Worm (Caenorhabditis elegans): ENCODE results near the gene F42C5.5.
A peak's percentile ranks its signal among the peaks of the same experiment; 100 is the strongest.

The F42C5.5 gene

ce11 chrIV:7316613-7317153 is 22.7 kb upstream of the F42C5.5 start, which contains the start of gene F42C5.9:
Gene F42C5.9 (minus strand): TSS chrIV:7317103.
- TF ChIP-seq ceh-83 (GFP tag; optimal IDR thresholded peaks at IDR 0.05) (no peak), ceh-43 (GFP tag; optimal IDR thresholded peaks at IDR 0.05) (no peak), zip-8 (tag; optimal IDR thresholded peaks at IDR 0.05) (no peak), blmp-1 (tag; optimal IDR thresholded peaks at IDR 0.05) (no peak), tbx-8 (GFP tag; optimal IDR thresholded peaks at IDR 0.05) (no peak), snpc-4 (tag; optimal IDR thresholded peaks at IDR 0.05) (no peak), elt-3 (tag; optimal IDR thresholded peaks at IDR 0.05) (no peak)

- TF ChIP-seq hlh-1 (tag; optimal IDR thresholded peaks at IDR 0.05) (peak; percentile 59), pha-4 (tag; optimal IDR thresholded peaks at IDR 0.05) (peak; percentile 49), nhr-237 (tag; optimal IDR thresholded peaks at IDR 0.05) (peak; percentile 32), sptf-1 (tag; optimal IDR thresholded peaks at IDR 0.05) (peak; percentile 14), lin-13 (tag; optimal IDR thresholded peaks at IDR 0.05) (peak; percentile 33), tbx-8 (GFP tag; optimal IDR thresholded peaks at IDR 0.05) (no peak), ces-1 (GFP tag; optimal IDR thresholded peaks at IDR 0.05) (peak; percentile 9), lsy-2 (tag; optimal IDR thresholded peaks at IDR 0.05) (peak; percentile 50), mep-1 (tag; optimal IDR thresholded peaks at IDR 0.05) (peak; percentile 76), snpc-4 (tag; optimal IDR thresholded peaks at IDR 0.05) (no peak)
Measured at ce11 chrIV:7313962-7314361, 19.9 kb upstream of the F42C5.5 start.

ce11 chrIV:7313397-7313910 is 19.4 kb upstream of the F42C5.5 start, which contains the start of gene rps-8:
Gene rps-8 (minus strand): TSS chrIV:7313860.
- TF ChIP-seq ceh-39 (tag; optimal IDR thresholded peaks at IDR 0.05) (no peak), unc-62 (GFP tag; optimal IDR thresholded peaks at IDR 0.05) (no peak), ceh-83 (GFP tag; optimal IDR thresholded peaks at IDR 0.05) (no peak), blmp-1 (tag; optimal IDR thresholded peaks at IDR 0.05) (no peak), unc-120 (tag; optimal IDR thresholded peaks at IDR 0.05; ENCODE audit: poor library complexity, severe bottlenecking) (no peak), nhr-28 (tag; optimal IDR thresholded peaks at IDR 0.05) (no peak), bed-3 (GFP tag; optimal IDR thresholded peaks at IDR 0.05) (no peak), tbx-8 (GFP tag; optimal IDR thresholded peaks at IDR 0.05) (no peak), ham-2 (GFP tag; optimal IDR thresholded peaks at IDR 0.05) (no peak), snpc-4 (tag; optimal IDR thresholded peaks at IDR 0.05) (no peak), nhr-12 (tag; optimal IDR thresholded peaks at IDR 0.05) (no peak), mls-2 (tag; optimal IDR thresholded peaks at IDR 0.05) (no peak), zip-8 (tag; optimal IDR thresholded peaks at IDR 0.05) (no peak), nhr-2 (tag; optimal IDR thresholded peaks at IDR 0.05) (no peak), elt-1 (tag; optimal IDR thresholded peaks at IDR 0.05; ENCODE audit: borderline replicate concordance, insufficient read depth) (no peak), ces-1 (GFP tag; optimal IDR thresholded peaks at IDR 0.05) (no peak), mab-5 (tag; optimal IDR thresholded peaks at IDR 0.05) (no peak), lin-32 (GFP tag; optimal IDR thresholded peaks at IDR 0.05) (no peak), hlh-1 (tag; optimal IDR thresholded peaks at IDR 0.05) (no peak), lsy-2 (tag; optimal IDR thresholded peaks at IDR 0.05) (no peak)

- TF ChIP-seq bed-3 (GFP tag; optimal IDR thresholded peaks at IDR 0.05): no peak
- no peak for TF ChIP-seq nhr-28 (tag; optimal IDR thresholded peaks at IDR 0.05)
- TF ChIP-seq cnd-1 (tag; optimal IDR thresholded peaks at IDR 0.05): no peak
- TF ChIP-seq unc-62 (GFP tag; optimal IDR thresholded peaks at IDR 0.05): no peak
- TF ChIP-seq nhr-12 (tag; optimal IDR thresholded peaks at IDR 0.05): no peak
- no peak for TF ChIP-seq unc-39 (tag; optimal IDR thresholded peaks at IDR 0.05)
- TF ChIP-seq mep-1 (tag; optimal IDR thresholded peaks at IDR 0.05): no peak
- TF ChIP-seq elt-3 (tag; optimal IDR thresholded peaks at IDR 0.05): no peak
- TF ChIP-seq nhr-2 (tag; optimal IDR thresholded peaks at IDR 0.05): no peak
- TF ChIP-seq drap-1 (GFP tag; optimal IDR thresholded peaks at IDR 0.05): no peak
- no peak for TF ChIP-seq hlh-1 (tag; optimal IDR thresholded peaks at IDR 0.05)
- TF ChIP-seq snpc-4 (tag; optimal IDR thresholded peaks at IDR 0.05): no peak
- TF ChIP-seq tbx-8 (GFP tag; optimal IDR thresholded peaks at IDR 0.05): no peak
- TF ChIP-seq lin-32 (GFP tag; optimal IDR thresholded peaks at IDR 0.05): no peak
- TF ChIP-seq mab-5 (tag; optimal IDR thresholded peaks at IDR 0.05): no peak
Measured at ce11 chrIV:7312620-7313194, 18.7 kb upstream of the F42C5.5 start.

- no peak for TF ChIP-seq sptf-1 (tag; optimal IDR thresholded peaks at IDR 0.05)
- TF ChIP-seq ces-1 (GFP tag; optimal IDR thresholded peaks at IDR 0.05): no peak
- no peak for TF ChIP-seq tbx-8 (GFP tag; optimal IDR thresholded peaks at IDR 0.05)
- no peak for TF ChIP-seq bed-3 (GFP tag; optimal IDR thresholded peaks at IDR 0.05)
- no peak for TF ChIP-seq unc-39 (tag; optimal IDR thresholded peaks at IDR 0.05)
- no peak for TF ChIP-seq lin-32 (GFP tag; optimal IDR thresholded peaks at IDR 0.05)
- no peak for TF ChIP-seq drap-1 (GFP tag; optimal IDR thresholded peaks at IDR 0.05)
- no peak for TF ChIP-seq ztf-11 (tag; optimal IDR thresholded peaks at IDR 0.05)
- no peak for TF ChIP-seq mab-5 (tag; optimal IDR thresholded peaks at IDR 0.05)
- no peak for TF ChIP-seq ham-2 (GFP tag; optimal IDR thresholded peaks at IDR 0.05)
- no peak for TF ChIP-seq mep-1 (tag; optimal IDR thresholded peaks at IDR 0.05)
- TF ChIP-seq lsy-2 (tag; optimal IDR thresholded peaks at IDR 0.05): no peak
- TF ChIP-seq snpc-4 (tag; optimal IDR thresholded peaks at IDR 0.05): no peak
- no peak for TF ChIP-seq unc-120 (tag; optimal IDR thresholded peaks at IDR 0.05; ENCODE audit: poor library complexity, severe bottlenecking)
Measured at ce11 chrIV:7310842-7311241, 16.8 kb upstream of the F42C5.5 start.
